Fruit fly (Drosophila melanogaster) whole organism, pupa: Measurements from ENCODE around the gene Tao.

Source experiments
- CG32121 ChIP-seq: fragments of 200-800 bp; sonication (Bioruptor generic); IDR thresholded peaks from 2 replicates; pipeline ENCODE4 v1.3.6; 2022; ENCODE audit warnings: missing biosample characterization, missing genetic modification characterization
- CG9948 ChIP-seq: fragments of 200-800 bp; sonication (Bioruptor generic); optimal IDR thresholded peaks from 2 replicates; lab custom pipeline; 2018; ENCODE audit warnings: missing biosample characterization, mild to moderate bottlenecking, missing genetic modification characterization, moderate library complexity

DNA sequence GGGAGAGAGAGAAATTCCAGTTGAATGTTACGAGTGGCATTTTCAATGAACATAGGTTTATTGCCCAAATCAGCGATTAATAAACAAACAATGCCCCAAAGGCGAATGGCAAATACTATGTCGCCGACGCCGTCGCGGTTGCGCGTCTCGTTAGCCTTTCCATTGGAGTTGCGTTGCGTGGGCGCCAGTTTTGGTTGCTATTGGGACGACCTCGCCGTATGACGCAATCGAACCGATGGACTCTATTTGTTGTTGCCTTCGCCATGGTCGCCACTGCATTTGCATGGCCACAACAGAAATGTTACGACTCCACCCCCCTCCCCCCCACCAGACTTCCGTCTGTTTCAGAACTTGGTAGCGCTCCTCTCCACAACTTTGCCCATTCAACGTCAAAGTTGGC lies 27.0 kb upstream of the Tao start:
- TF ChIP-seq CG9948 (tag; lab: Kevin White, UChicago) (no peak), CG32121 (GFP tag; lab: Robert Waterston, UW) (no peak)
